Worm (Caenorhabditis elegans): ENCODE measurements around the gene hst-1.

DNA sequence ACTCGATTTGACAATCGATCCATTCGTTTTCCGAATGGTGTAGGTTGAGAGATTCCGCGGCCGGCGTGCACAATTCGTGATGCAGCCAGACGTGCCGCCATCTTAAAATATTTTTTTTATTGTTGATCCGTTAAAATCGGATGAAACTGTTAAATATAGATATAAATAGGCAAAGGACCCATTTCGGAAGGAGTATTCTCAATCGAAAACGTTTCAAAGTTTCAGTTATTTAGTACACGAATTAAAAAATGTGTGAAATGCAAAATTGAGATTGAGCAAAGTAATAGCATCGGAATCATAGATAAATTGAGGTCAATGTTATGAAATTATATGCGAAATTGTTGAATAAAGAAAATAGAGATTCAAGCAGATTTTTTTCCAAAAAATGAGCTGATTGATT is 48.6 kb upstream of the hst-1 start, which contains the start of gene mrps-33:
- TF ChIP-seq W03F9.2 (tag; optimal IDR thresholded peaks at IDR 0.05) (no peak), him-1 (tag; optimal IDR thresholded peaks at IDR 0.05) (no peak)

Measured in whole organism, L4/young adult.